Worm (Caenorhabditis elegans): ENCODE measurements around the gene set-3.

DNA sequence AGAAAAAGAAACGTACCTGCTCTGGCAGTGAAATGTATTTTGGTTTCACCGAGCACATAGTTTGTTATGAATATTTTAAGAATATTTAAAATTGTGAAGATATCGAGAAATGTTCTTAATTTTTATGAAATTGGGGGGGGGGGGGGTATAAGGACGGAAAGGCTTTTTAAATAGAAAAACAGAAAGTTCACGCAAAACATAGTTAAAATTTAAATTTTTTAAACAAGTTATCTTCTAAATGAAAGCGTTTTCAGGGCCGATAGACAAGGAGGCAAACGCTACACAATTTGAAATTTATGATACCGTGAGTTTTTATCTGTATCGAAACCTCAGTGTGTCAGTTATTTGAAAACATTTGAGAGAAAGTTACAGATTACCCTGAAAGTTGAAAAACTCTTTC lies 38.6 kb downstream of the set-3 start, which contains the start of gene C15H7.4:
- TF ChIP-seq ama-1 (optimal IDR thresholded peaks at IDR 0.05) (no peak), flt-1 (GFP tag; IDR thresholded peaks at IDR 0.05) (no peak), tra-4 (tag; optimal IDR thresholded peaks at IDR 0.05) (no peak), ceh-36 (tag; optimal IDR thresholded peaks at IDR 0.05) (no peak), F13C5.2 (tag; optimal IDR thresholded peaks at IDR 0.05) (no peak), hmg-4 (GFP tag; optimal IDR thresholded peaks at IDR 0.05) (no peak), scrt-1 (GFP tag; IDR thresholded peaks at IDR 0.05) (no peak), tbx-37 (GFP tag; conservative IDR thresholded peaks at IDR 0.05) (no peak), aly-1 (tag; optimal IDR thresholded peaks at IDR 0.05) (no peak), ets-7 (tag; optimal IDR thresholded peaks at IDR 0.05) (no peak)

All from whole organism, early embryonic.